Worm (Caenorhabditis elegans) whole organism, L4 larva: ENCODE data around the gene kcc-3.

Experiments
- T20F7.1 ChIP-seq: fragments of 200-800 bp; sonication (Bioruptor generic); optimal IDR thresholded peaks from 2 replicates; lab custom pipeline; 2018; ENCODE audit warnings: mild to moderate bottlenecking, missing genetic modification characterization, missing compliant biosample characterization
- Y5F2A.4 ChIP-seq: fragments of 200-800 bp; sonication (Bioruptor generic); optimal IDR thresholded peaks from 2 replicates; lab custom pipeline; 2018; ENCODE audit warnings: mild to moderate bottlenecking, missing genetic modification characterization, missing compliant biosample characterization
- ZK546.5 ChIP-seq, 2 experiments: sonication (generic microtip); optimal IDR thresholded peaks; 2 replicates each; lab custom pipeline; 2017; ENCODE audit warnings: missing biosample characterization in 2 of 2, missing genetic modification characterization in 2 of 2
- aha-1 ChIP-seq: fragments of 150-350 bp; peaks from one replicate; lab custom pipeline; 2014; ENCODE audit warnings: missing biosample characterization, missing genetic modification characterization
- ceh-28 ChIP-seq: fragments of 150-350 bp; optimal IDR thresholded peaks from 2 replicates; lab custom pipeline; 2014; ENCODE audit warnings: missing biosample characterization, missing genetic modification reagents, missing genetic modification characterization
- ceh-44 ChIP-seq: fragments of 200-800 bp; sonication (Bioruptor generic); IDR thresholded peaks from 2 replicates; pipeline ENCODE4 v1.3.6; 2022; ENCODE audit warnings: missing genetic modification reagents, missing genetic modification characterization, missing compliant biosample characterization
- ces-1 ChIP-seq: fragments of 150-350 bp; sonication (generic microtip); optimal IDR thresholded peaks from 4 replicates; lab custom pipeline; 2014; ENCODE audit warnings: missing biosample characterization, missing genetic modification reagents, missing genetic modification characterization
- ctbp-1 ChIP-seq: fragments of 200-800 bp; sonication (Bioruptor generic); IDR thresholded peaks from 2 replicates; pipeline ENCODE4 v1.3.6; 2022; ENCODE audit warnings: missing genetic modification reagents, missing genetic modification characterization, missing compliant biosample characterization
- dmd-6 ChIP-seq: fragments of 200-800 bp; sonication (Bioruptor generic); IDR thresholded peaks from 2 replicates; pipeline ENCODE4 v1.3.6; 2022; ENCODE audit warnings: missing genetic modification reagents, missing genetic modification characterization, missing compliant biosample characterization
- dmd-8 ChIP-seq: fragments of 200-800 bp; sonication (Bioruptor generic); IDR thresholded peaks from 2 replicates; pipeline ENCODE4 v1.3.6; 2022; ENCODE audit warnings: missing genetic modification characterization, missing compliant biosample characterization
- dmd-9 ChIP-seq: fragments of 200-800 bp; sonication (Bioruptor generic); IDR thresholded peaks from 2 replicates; pipeline ENCODE4 v1.3.6; 2022; ENCODE audit warnings: missing genetic modification reagents, missing genetic modification characterization, missing compliant biosample characterization
- dpl-1 ChIP-seq: fragments of 150-350 bp; optimal IDR thresholded peaks from 2 replicates; lab custom pipeline; 2014; ENCODE audit warnings: missing biosample characterization, missing genetic modification reagents, missing genetic modification characterization
- egl-27 ChIP-seq: sonication (generic microtip); optimal IDR thresholded peaks from 3 replicates; lab custom pipeline; 2017; ENCODE audit warnings: missing biosample characterization, missing genetic modification reagents, missing genetic modification characterization
- fos-1 ChIP-seq: fragments of 150-350 bp; optimal IDR thresholded peaks from 2 replicates; lab custom pipeline; 2014; ENCODE audit warnings: missing biosample characterization, missing genetic modification characterization
- gei-8 ChIP-seq: fragments of 200-800 bp; sonication (Bioruptor generic); optimal IDR thresholded peaks from 2 replicates; lab custom pipeline; 2018; ENCODE audit warnings: mild to moderate bottlenecking, missing genetic modification characterization, missing compliant biosample characterization
- jun-1 ChIP-seq: fragments of 150-350 bp; optimal IDR thresholded peaks from 2 replicates; lab custom pipeline; 2014; ENCODE audit warnings: missing biosample characterization, missing genetic modification reagents, missing genetic modification characterization
- lin-1 ChIP-seq: fragments of 200-800 bp; sonication (Bioruptor generic); IDR thresholded peaks from 2 replicates; pipeline ENCODE4 v1.3.6; 2022; ENCODE audit warnings: missing genetic modification reagents, missing genetic modification characterization, missing compliant biosample characterization
- lin-13 ChIP-seq: fragments of 150-350 bp; optimal IDR thresholded peaks from 2 replicates; lab custom pipeline; 2014; ENCODE audit warnings: missing biosample characterization, missing genetic modification reagents, missing genetic modification characterization
- lin-15B ChIP-seq: fragments of 150-350 bp; sonication (generic microtip); optimal IDR thresholded peaks from 3 replicates; lab custom pipeline; 2014; ENCODE audit warnings: missing biosample characterization, missing genetic modification characterization
- lir-3 ChIP-seq: sonication (generic microtip); optimal IDR thresholded peaks from 2 replicates; lab custom pipeline; 2016; ENCODE audit warnings: mild to moderate bottlenecking, missing genetic modification characterization, missing compliant biosample characterization
- lsy-2 ChIP-seq, 2 experiments: fragments of 150-350 bp in 1 of 2; sonication (generic microtip) in 1 of 2; optimal IDR thresholded peaks; 2 replicates each; lab custom pipeline; 2014 to 2017; ENCODE audit warnings: missing biosample characterization in 2 of 2, missing genetic modification characterization in 2 of 2
- madf-9 ChIP-seq: fragments of 200-800 bp; sonication (Bioruptor generic); conservative IDR thresholded peaks from 2 replicates; pipeline ENCODE4 v1.3.6; 2022; ENCODE audit warnings: missing genetic modification reagents, missing genetic modification characterization, missing compliant biosample characterization
- mdl-1 ChIP-seq, 2 experiments: fragments of 150-350 bp in 1 of 2; sonication (generic microtip) in 1 of 2; optimal IDR thresholded peaks; 2 replicates each; lab custom pipeline; 2014 to 2017; ENCODE audit warnings: missing biosample characterization in 2 of 2, missing genetic modification characterization in 2 of 2
- mep-1 ChIP-seq: fragments of 150-350 bp; sonication (generic microtip); optimal IDR thresholded peaks from 3 replicates; lab custom pipeline; 2014; ENCODE audit warnings: missing biosample characterization, missing genetic modification characterization
- mxl-2 ChIP-seq: fragments of 200-800 bp; sonication (Bioruptor generic); conservative IDR thresholded peaks from 2 replicates; pipeline ENCODE4 v1.3.6; 2022; ENCODE audit warnings: missing genetic modification reagents, missing genetic modification characterization, missing compliant biosample characterization
- mxl-3 ChIP-seq: fragments of 200-800 bp; sonication (Bioruptor generic); optimal IDR thresholded peaks from 2 replicates; lab custom pipeline; 2018; ENCODE audit warnings: mild to moderate bottlenecking, missing genetic modification characterization, missing compliant biosample characterization
- nhr-11 ChIP-seq: fragments of 150-350 bp; optimal IDR thresholded peaks from 2 replicates; lab custom pipeline; 2014; ENCODE audit warnings: missing biosample characterization, missing genetic modification characterization
- nhr-111 ChIP-seq: fragments of 200-800 bp; sonication (Bioruptor generic); optimal IDR thresholded peaks from 2 replicates; lab custom pipeline; 2018; ENCODE audit warnings: mild to moderate bottlenecking, missing genetic modification characterization, missing compliant biosample characterization
- nhr-28 ChIP-seq: fragments of 150-350 bp; optimal IDR thresholded peaks from 2 replicates; lab custom pipeline; 2014; ENCODE audit warnings: missing biosample characterization, missing genetic modification characterization
- nhr-41 ChIP-seq: fragments of 200-800 bp; sonication (Bioruptor generic); IDR thresholded peaks from 2 replicates; pipeline ENCODE4 v1.3.6; 2022; ENCODE audit warnings: missing genetic modification reagents, missing genetic modification characterization, missing compliant biosample characterization
- nhr-76 ChIP-seq: fragments of 150-350 bp; optimal IDR thresholded peaks from 2 replicates; lab custom pipeline; 2014; ENCODE audit warnings: missing biosample characterization, missing genetic modification characterization
- nhr-77 ChIP-seq: fragments of 150-350 bp; optimal IDR thresholded peaks from 2 replicates; lab custom pipeline; 2014; ENCODE audit warnings: missing biosample characterization, missing genetic modification characterization
- pqm-1 ChIP-seq: sonication (generic microtip); optimal IDR thresholded peaks from 2 replicates; lab custom pipeline; 2017; ENCODE audit warnings: missing biosample characterization, missing genetic modification characterization
- rbr-2 ChIP-seq: sonication (generic microtip); optimal IDR thresholded peaks from 2 replicates; lab custom pipeline; 2016; ENCODE audit warnings: missing genotype, missing genetic modification characterization, missing compliant biosample characterization
- skn-1 ChIP-seq: fragments of 150-350 bp; optimal IDR thresholded peaks from 2 replicates; lab custom pipeline; 2014; ENCODE audit warnings: missing biosample characterization, missing genetic modification characterization
- snpc-1.2 ChIP-seq: fragments of 200-800 bp; sonication (Bioruptor generic); IDR thresholded peaks from 2 replicates; pipeline ENCODE4 v1.3.6; 2022; ENCODE audit warnings: missing genetic modification reagents, missing genetic modification characterization, missing compliant biosample characterization
- snpc-4 ChIP-seq: fragments of 150-350 bp; optimal IDR thresholded peaks from 2 replicates; lab custom pipeline; 2014; ENCODE audit warnings: missing biosample characterization, missing genetic modification characterization
- spr-1 ChIP-seq: sonication (generic microtip); optimal IDR thresholded peaks from 2 replicates; lab custom pipeline; 2016; ENCODE audit warnings: mild to moderate bottlenecking, missing genetic modification characterization, missing compliant biosample characterization
- tag-97 ChIP-seq: fragments of 200-800 bp; sonication (Bioruptor generic); IDR thresholded peaks from 2 replicates; pipeline ENCODE4 v1.3.6; 2022; ENCODE audit warnings: missing genetic modification characterization, missing compliant biosample characterization
- tra-1 ChIP-seq: fragments of 200-800 bp; sonication (Bioruptor generic); IDR thresholded peaks from 2 replicates; pipeline ENCODE4 v1.3.6; 2022; ENCODE audit warnings: missing genetic modification reagents, missing genetic modification characterization, missing compliant biosample characterization
- unc-130 ChIP-seq: sonication (generic microtip); optimal IDR thresholded peaks from 2 replicates; lab custom pipeline; 2016; ENCODE audit warnings: missing genetic modification reagents, missing genetic modification characterization, missing compliant biosample characterization
- unc-62 ChIP-seq, 3 experiments: fragments of 150-350 bp in 1 of 3; sonication (generic microtip); optimal IDR thresholded peaks in 2 of 3; peaks in 1 of 3; 1 replicate in 1 of 3; 2 replicates in 2 of 3; lab custom pipeline; 2014 to 2017; ENCODE audit warnings: missing biosample characterization in 3 of 3, missing genetic modification characterization in 3 of 3, missing genetic modification reagents in 3 of 3, missing genotype in 1 of 3
- vab-7 ChIP-seq: fragments of 200-800 bp; sonication (Bioruptor generic); IDR thresholded peaks from 2 replicates; pipeline ENCODE4 v1.3.6; 2022; ENCODE audit warnings: missing genetic modification reagents, missing genetic modification characterization, missing compliant biosample characterization
- zag-1 ChIP-seq: fragments of 150-350 bp; optimal IDR thresholded peaks from 2 replicates; lab custom pipeline; 2014; ENCODE audit warnings: missing biosample characterization, missing genetic modification characterization
- zfp-2 ChIP-seq: sonication (generic microtip); optimal IDR thresholded peaks from 2 replicates; lab custom pipeline; 2016; ENCODE audit warnings: mild to moderate bottlenecking, missing genetic modification characterization, missing compliant biosample characterization
- zip-11 ChIP-seq: fragments of 200-800 bp; sonication (Bioruptor generic); IDR thresholded peaks from 2 replicates; pipeline ENCODE4 v1.3.6; 2022; ENCODE audit warnings: missing genetic modification characterization, missing compliant biosample characterization
- zip-2 ChIP-seq: fragments of 150-350 bp; optimal IDR thresholded peaks from 2 replicates; lab custom pipeline; 2014; ENCODE audit warnings: missing biosample characterization, missing genetic modification characterization

Gene kcc-3

ce11 chrII:7434182-7434581 is at the start of gene kcc-3:
TSS of gene kcc-3 (minus strand) at chrII:7434282.
- TF ChIP-seq madf-9 (GFP tag; lab: Robert Waterston, UW) (no peak), dmd-9 (no peak), nhr-41 (GFP tag; lab: Robert Waterston, UW) (no peak), zag-1 (tag; lab: Kevin White, UChicago) (no peak), unc-130 (no peak), dmd-8 (no peak), snpc-1.2 (GFP tag; lab: Robert Waterston, UW) (no peak), unc-62 (GFP tag; optimal IDR thresholded peaks at IDR 0.05 in 1 of 2; lab: Kevin White, UChicago) (no peak), unc-62 (tag; optimal IDR thresholded peaks at IDR 0.05; lab: Kevin White, UChicago) (no peak), zfp-2 (tag; lab: Kevin White, UChicago) (no peak), mep-1 (tag; lab: Kevin White, UChicago) (no peak), ceh-28 (tag; lab: Kevin White, UChicago) (no peak), fos-1 (tag; lab: Kevin White, UChicago) (no peak), nhr-11 (tag; lab: Kevin White, UChicago) (no peak), Y5F2A.4 (GFP tag; lab: Kevin White, UChicago) (no peak), vab-7 (GFP tag; lab: Robert Waterston, UW) (no peak), nhr-76 (tag; lab: Kevin White, UChicago) (no peak)

ce11 chrII:7483009-7483408 is 48.9 kb upstream of the kcc-3 start, which contains the start of gene cah-2:
TSS of gene cah-2 (minus strand) at chrII:7483109.
- TF ChIP-seq zfp-2 (tag; lab: Kevin White, UChicago) (no peak), lir-3 (tag; lab: Kevin White, UChicago) (no peak), tag-97 (no peak), fos-1 (tag; lab: Kevin White, UChicago) (no peak), madf-9 (GFP tag; lab: Robert Waterston, UW) (no peak), egl-27 (no peak), ctbp-1 (GFP tag; lab: Robert Waterston, UW) (no peak)

DNA sequence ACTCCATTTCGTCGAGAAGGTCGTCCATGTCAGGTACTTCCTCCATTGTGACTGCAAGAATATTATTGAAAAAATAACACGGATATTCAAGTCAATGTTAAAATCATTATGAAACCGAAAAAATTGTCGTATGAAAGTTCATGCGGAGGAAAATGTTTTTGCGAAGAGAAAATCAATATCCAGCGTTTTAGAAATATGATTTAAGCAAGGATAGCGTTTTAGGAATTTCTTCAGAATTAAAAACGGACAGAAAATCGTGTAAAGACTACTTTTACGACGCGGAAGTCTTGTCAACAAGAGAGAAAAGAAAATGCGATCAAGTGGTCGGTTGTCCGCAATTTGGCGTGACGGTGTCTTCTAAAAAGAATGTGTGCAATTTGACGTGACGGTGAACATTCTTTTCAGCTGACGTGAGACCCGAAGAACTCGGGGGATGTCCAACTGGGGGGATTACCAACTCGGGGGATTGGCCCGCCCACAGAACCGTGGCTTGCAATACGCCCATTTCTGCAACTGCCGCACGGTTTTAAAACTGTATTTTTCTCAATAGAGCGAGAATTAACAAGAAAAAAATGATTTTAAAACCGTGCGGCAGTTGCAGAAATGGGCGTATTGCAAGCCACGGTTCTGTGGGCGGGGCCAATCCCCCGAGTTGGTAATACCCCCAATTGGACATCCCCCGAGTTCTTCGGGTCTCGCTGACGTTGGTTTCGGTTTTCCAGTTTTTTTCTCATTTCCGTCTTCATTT is 44.6 kb upstream of the kcc-3 start, which contains the start of the genes aka-1 and ubc-6:
Gene aka-1 (minus strand): TSS at position 51 of the 748 bp plus-strand sequence.
Gene ubc-6 (plus strand): TSS at position 701 of the 748 bp plus-strand sequence.
- TF ChIP-seq rbr-2 = peak; percentile 93
- TF ChIP-seq mxl-2 (GFP tag; lab: Robert Waterston, UW) = peak; percentile 70; the same call in 1 of the 2 replicates
- TF ChIP-seq lin-1 = peak; percentile 87
- TF ChIP-seq ZK546.5 (tag; optimal IDR thresholded peaks at IDR 0.05; lab: Kevin White, UChicago) = no peak
- peak; percentile 63 for TF ChIP-seq dpl-1 (GFP tag; lab: Kevin White, UChicago)
- no peak for TF ChIP-seq lin-15B (tag; lab: Kevin White, UChicago)
- peak; percentile 61 for TF ChIP-seq nhr-77
- TF ChIP-seq gei-8 (GFP tag; lab: Kevin White, UChicago) = peak; percentile 11
- TF ChIP-seq egl-27 = no peak
- peak; percentile 71; the same call in 1 of the 2 replicates for TF ChIP-seq dmd-8
- no peak for TF ChIP-seq snpc-4 (tag; lab: Kevin White, UChicago)
- peak; percentile 83 for TF ChIP-seq mxl-3
- TF ChIP-seq skn-1 (tag; lab: Kevin White, UChicago) = no peak
- TF ChIP-seq mdl-1 (tag; optimal IDR thresholded peaks at IDR 0.05; lab: Kevin White, UChicago) = peak; percentile 27 to 61
- TF ChIP-seq lsy-2 (tag; optimal IDR thresholded peaks at IDR 0.05; lab: Kevin White, UChicago) = peak; percentile 72 to 86
- peak; percentile 75 for TF ChIP-seq lin-13 (GFP tag; lab: Kevin White, UChicago)
- TF ChIP-seq dmd-9 = peak; percentile 89
- no peak for TF ChIP-seq pqm-1 (tag; lab: Kevin White, UChicago)
- TF ChIP-seq nhr-11 (tag; lab: Kevin White, UChicago) = peak; percentile 72
- TF ChIP-seq T20F7.1 (GFP tag; lab: Kevin White, UChicago) = peak; percentile 89
- TF ChIP-seq ces-1 (GFP tag; lab: Kevin White, UChicago) = peak; percentile 24
- TF ChIP-seq fos-1 (tag; lab: Kevin White, UChicago) = no peak
- peak; percentile 44 for TF ChIP-seq aha-1
- peak; percentile 88 for TF ChIP-seq ceh-44 (GFP tag; lab: Robert Waterston, UW)
- TF ChIP-seq zip-2 (tag; lab: Kevin White, UChicago) = peak; percentile 23
- TF ChIP-seq dmd-6 (GFP tag; lab: Robert Waterston, UW) = peak; percentile 94
- peak; percentile 86 for TF ChIP-seq spr-1
- TF ChIP-seq nhr-28 (tag; lab: Kevin White, UChicago) = peak; percentile 62
- peak; percentile 96 for TF ChIP-seq tra-1 (GFP tag; lab: Robert Waterston, UW)
- TF ChIP-seq jun-1 = peak; percentile 21
- TF ChIP-seq nhr-111 = no peak
- no peak for TF ChIP-seq zip-11 (GFP tag; lab: Robert Waterston, UW)
